Worm (Caenorhabditis elegans): ENCODE data around the gene lgc-42.

- TF ChIP-seq W03F9.2 (tag; optimal IDR thresholded peaks at IDR 0.05) (no peak), him-1 (tag; optimal IDR thresholded peaks at IDR 0.05) (no peak), dao-5 (tag; optimal IDR thresholded peaks at IDR 0.05) (no peak)
Observed at ce11 chrIII:2031746-2032145, 34.1 kb downstream of the lgc-42 start.
